Worm (Caenorhabditis elegans): ENCODE data around the gene sup-36.

DNA sequence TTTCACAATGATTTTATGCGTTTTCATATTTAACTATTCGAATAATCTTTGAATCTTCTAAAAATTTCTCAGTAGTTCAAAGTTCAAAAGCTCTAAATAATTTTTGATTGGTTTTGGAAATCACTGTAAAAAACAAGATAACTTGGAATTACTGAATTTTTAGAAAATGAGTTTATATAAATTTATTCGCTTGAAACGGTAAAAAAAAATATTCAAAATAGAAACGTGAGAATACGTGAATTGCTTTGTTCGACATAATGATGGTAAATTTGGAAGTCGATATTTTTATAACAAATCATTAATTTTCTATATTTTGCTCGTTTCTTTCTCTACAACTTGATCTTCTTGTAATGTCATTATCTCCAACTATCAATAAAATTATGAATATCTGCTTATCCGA, 21.9 kb downstream of the sup-36 start, which contains the start of gene C01B10.44:
- TF ChIP-seq snpc-4 (tag; optimal IDR thresholded peaks at IDR 0.05) (no peak), ceh-39 (tag; optimal IDR thresholded peaks at IDR 0.05) (no peak), elt-3 (tag; optimal IDR thresholded peaks at IDR 0.05) (no peak), mep-1 (tag; optimal IDR thresholded peaks at IDR 0.05) (no peak), nhr-28 (tag; optimal IDR thresholded peaks at IDR 0.05) (no peak), nhr-237 (tag; optimal IDR thresholded peaks at IDR 0.05) (no peak), unc-62 (GFP tag; optimal IDR thresholded peaks at IDR 0.05) (no peak), unc-120 (tag; optimal IDR thresholded peaks at IDR 0.05; ENCODE audit: poor library complexity, severe bottlenecking) (no peak), pha-4 (tag; optimal IDR thresholded peaks at IDR 0.05) (no peak)
